Fruit fly (Drosophila melanogaster) whole organism, embryonic: Measurements from ENCODE around the gene Hrd3.

Experiments
- Ada2b ChIP-seq: fragments of 200-800 bp; sonication (Bioruptor generic); IDR thresholded peaks from 2 replicates; pipeline ENCODE4 v1.3.6; 2022; ENCODE audit warnings: missing biosample characterization, missing genetic modification characterization
- CG10321 ChIP-seq: fragments of 200-800 bp; sonication (Bioruptor generic); IDR thresholded peaks from 2 replicates; pipeline ENCODE4 v1.3.6; 2022; ENCODE audit warnings: missing biosample characterization, missing genetic modification characterization
- CG10654 ChIP-seq: fragments of 200-800 bp; sonication (Bioruptor generic); optimal IDR thresholded peaks from 2 replicates; lab custom pipeline; 2016; ENCODE audit warnings: missing biosample characterization, missing genetic modification characterization
- CG11247 ChIP-seq: fragments of 200-800 bp; sonication (Bioruptor generic); IDR thresholded peaks from 2 replicates; pipeline ENCODE4 v1.3.6; 2022; ENCODE audit warnings: missing biosample characterization, missing genetic modification characterization
- CG12391 ChIP-seq: fragments of 200-800 bp; sonication (Bioruptor generic); optimal IDR thresholded peaks from 3 replicates; lab custom pipeline; 2018; ENCODE audit warnings: missing biosample characterization, mild to moderate bottlenecking, missing genetic modification characterization, moderate library complexity
- CG12769 ChIP-seq: fragments of 200-800 bp; sonication (Bioruptor generic); optimal IDR thresholded peaks from 2 replicates; lab custom pipeline; 2019; ENCODE audit warnings: missing biosample characterization, mild to moderate bottlenecking, missing genetic modification characterization, moderate library complexity
- CG14965 ChIP-seq: fragments of 200-800 bp; sonication (Bioruptor generic); optimal IDR thresholded peaks from 2 replicates; lab custom pipeline; 2016; ENCODE audit warnings: missing biosample characterization, missing genetic modification characterization, borderline replicate concordance
- CG1647 ChIP-seq: fragments of 200-800 bp; sonication (Bioruptor generic); optimal IDR thresholded peaks from 3 replicates; lab custom pipeline; 2016; ENCODE audit warnings: missing biosample characterization, missing genetic modification characterization
- CG18764 ChIP-seq: fragments of 200-800 bp; sonication (Bioruptor generic); optimal IDR thresholded peaks from 3 replicates; lab custom pipeline; 2016; ENCODE audit warnings: missing biosample characterization, missing genetic modification characterization
- CG32772 ChIP-seq: fragments of 200-800 bp; sonication (Bioruptor generic); IDR thresholded peaks from 2 replicates; pipeline ENCODE4 v1.3.6; 2022; ENCODE audit warnings: missing biosample characterization, missing genetic modification characterization
- CG6175 ChIP-seq: fragments of 200-800 bp; sonication (Bioruptor generic); IDR thresholded peaks from 3 replicates; pipeline ENCODE4 v1.3.6; 2022; ENCODE audit warnings: missing biosample characterization, missing genetic modification characterization
- CG6813 ChIP-seq: fragments of 200-800 bp; sonication (Bioruptor generic); optimal IDR thresholded peaks from 2 replicates; lab custom pipeline; 2017; ENCODE audit warnings: missing biosample characterization, missing genetic modification characterization, mild to moderate bottlenecking, moderate library complexity, missing genetic modification reagents
- CG8924 ChIP-seq: fragments of 200-800 bp; optimal IDR thresholded peaks from 3 replicates; lab custom pipeline; 2019; ENCODE audit warnings: missing biosample characterization, mild to moderate bottlenecking, missing genetic modification characterization, moderate library complexity
- CoRest ChIP-seq: fragments of 200-800 bp; sonication (Bioruptor generic); optimal IDR thresholded peaks from 3 replicates; lab custom pipeline; 2018; ENCODE audit warnings: missing biosample characterization, mild to moderate bottlenecking, missing genetic modification characterization, moderate library complexity
- Dad ChIP-seq: fragments of 200-800 bp; sonication (Bioruptor generic); optimal IDR thresholded peaks from 3 replicates; lab custom pipeline; 2016; ENCODE audit warnings: missing biosample characterization, missing genetic modification characterization
- E2f2 ChIP-seq: fragments of 200-800 bp; sonication (Bioruptor generic); IDR thresholded peaks from 2 replicates; pipeline ENCODE4 v1.3.6; 2022; ENCODE audit warnings: missing biosample characterization, missing genetic modification characterization
- Ets97D ChIP-seq: fragments of 200-800 bp; sonication (Bioruptor generic); optimal IDR thresholded peaks from 3 replicates; lab custom pipeline; 2016; ENCODE audit warnings: missing biosample characterization, missing genetic modification characterization
- H15 ChIP-seq: fragments of 200-800 bp; sonication (Bioruptor generic); IDR thresholded peaks from 3 replicates; pipeline ENCODE4 v1.3.6; 2022; ENCODE audit warnings: missing biosample characterization, missing genetic modification characterization
- H2.0 ChIP-seq: fragments of 200-800 bp; sonication (Bioruptor generic); IDR thresholded peaks from 2 replicates; pipeline ENCODE4 v1.3.6; 2022; ENCODE audit warnings: missing biosample characterization, missing genetic modification characterization
- Hr3 ChIP-seq: fragments of 200-800 bp; sonication (Bioruptor generic); optimal IDR thresholded peaks from 3 replicates; lab custom pipeline; 2016; ENCODE audit warnings: missing biosample characterization, missing genetic modification characterization
- Hr39 ChIP-seq: fragments of >200 bp; optimal IDR thresholded peaks from 2 replicates; lab custom pipeline; 2017
- Lpt ChIP-seq: fragments of >200 bp; optimal IDR thresholded peaks from 2 replicates; lab custom pipeline; 2018; ENCODE audit warnings: missing biosample characterization, missing genetic modification characterization
- Max ChIP-seq: fragments of 200-800 bp; sonication (Bioruptor generic); optimal IDR thresholded peaks from 2 replicates; lab custom pipeline; 2016; ENCODE audit warnings: missing biosample characterization, mild to moderate bottlenecking, missing genetic modification characterization
- Oaz ChIP-seq: fragments of 200-800 bp; sonication (Bioruptor generic); IDR thresholded peaks from 2 replicates; pipeline ENCODE4 v1.3.6; 2022; ENCODE audit warnings: missing biosample characterization, missing genetic modification characterization
- Ptx1 ChIP-seq: fragments of 200-800 bp; sonication (Bioruptor generic); IDR thresholded peaks from 2 replicates; pipeline ENCODE4 v1.3.6; 2022; ENCODE audit warnings: missing biosample characterization, missing genetic modification characterization
- ash1 ChIP-seq: fragments of 200-800 bp; sonication (Bioruptor generic); optimal IDR thresholded peaks from 2 replicates; lab custom pipeline; 2018; ENCODE audit warnings: missing biosample characterization, mild to moderate bottlenecking, missing genetic modification characterization
- chif ChIP-seq, 2 experiments: fragments of 200-800 bp; sonication (Bioruptor generic); optimal IDR thresholded peaks; 3 replicates each; lab custom pipeline; 2016; ENCODE audit warnings: missing biosample characterization in 2 of 2, missing genetic modification characterization in 2 of 2
- cwo ChIP-seq: fragments of 200-800 bp; sonication (Bioruptor generic); optimal IDR thresholded peaks from 3 replicates; lab custom pipeline; 2017; ENCODE audit warnings: missing biosample characterization, missing genetic modification characterization, mild to moderate bottlenecking, moderate library complexity, missing genetic modification reagents
- exex ChIP-seq: fragments of 200-800 bp; sonication (Bioruptor generic); optimal IDR thresholded peaks from 4 replicates; lab custom pipeline; 2018; ENCODE audit warnings: missing biosample characterization, mild to moderate bottlenecking, missing genetic modification characterization, moderate library complexity
- fd96Cb ChIP-seq: fragments of 200-800 bp; sonication (Bioruptor generic); optimal IDR thresholded peaks from 2 replicates; lab custom pipeline; 2018; ENCODE audit warnings: missing biosample characterization, mild to moderate bottlenecking, missing genetic modification characterization, moderate library complexity
- gce ChIP-seq: fragments of 200-800 bp; sonication (Bioruptor generic); IDR thresholded peaks from 3 replicates; pipeline ENCODE4 v1.3.6; 2022; ENCODE audit warnings: missing biosample characterization, missing genetic modification characterization
- gcm ChIP-seq: fragments of 200-800 bp; sonication (Bioruptor generic); optimal IDR thresholded peaks from 2 replicates; lab custom pipeline; 2019; ENCODE audit warnings: missing biosample characterization, mild to moderate bottlenecking, missing genetic modification characterization, moderate library complexity
- gcm2 ChIP-seq: fragments of 200-800 bp; sonication (Bioruptor generic); optimal IDR thresholded peaks from 2 replicates; lab custom pipeline; 2016; ENCODE audit warnings: missing biosample characterization, missing genetic modification characterization
- gfzf ChIP-seq: fragments of 200-800 bp; sonication (Bioruptor generic); optimal IDR thresholded peaks from 2 replicates; lab custom pipeline; 2016; ENCODE audit warnings: missing biosample characterization, mild to moderate bottlenecking, missing genetic modification characterization, moderate library complexity
- grau ChIP-seq: fragments of 200-800 bp; optimal IDR thresholded peaks from 3 replicates; lab custom pipeline; 2019; ENCODE audit warnings: missing biosample characterization, mild to moderate bottlenecking, missing genetic modification characterization, moderate library complexity
- gt ChIP-seq: fragments of 200-800 bp; sonication (Bioruptor generic); IDR thresholded peaks from 2 replicates; pipeline ENCODE4 v1.3.6; 2022; ENCODE audit warnings: missing biosample characterization, missing genetic modification characterization
- hb ChIP-seq: fragments of 200-800 bp; sonication (Bioruptor generic); IDR thresholded peaks from 3 replicates; pipeline ENCODE4 v1.3.6; 2022; ENCODE audit warnings: missing biosample characterization, missing genetic modification characterization; ENCODE audit not compliant: partially characterized antibody
- her ChIP-seq: fragments of 200-800 bp; sonication (Bioruptor generic); optimal IDR thresholded peaks from 2 replicates; lab custom pipeline; 2016; ENCODE audit warnings: missing biosample characterization, missing genetic modification characterization
- kay ChIP-seq: fragments of 200-800 bp; sonication (Bioruptor generic); optimal IDR thresholded peaks from 2 replicates; lab custom pipeline; 2016; ENCODE audit warnings: missing biosample characterization, missing genetic modification characterization
- lilli ChIP-seq: fragments of 200-800 bp; sonication (Bioruptor generic); optimal IDR thresholded peaks from 3 replicates; lab custom pipeline; 2016; ENCODE audit warnings: missing biosample characterization, missing genetic modification characterization
- lov ChIP-seq, 2 experiments: fragments of 200-800 bp in 1 of 2; fragments of >200 bp in 1 of 2; sonication (Bioruptor generic) in 1 of 2; IDR thresholded peaks in 1 of 2; optimal IDR thresholded peaks in 1 of 2; 2 replicates in 1 of 2; 3 replicates in 1 of 2; pipeline versions ENCODE4 v1.3.6 to Lab custom; 2017 to 2022; ENCODE audit warnings: missing biosample characterization in 1 of 2, missing genetic modification characterization in 1 of 2
- mirr ChIP-seq: fragments of 200-800 bp; sonication (Bioruptor generic); optimal IDR thresholded peaks from 3 replicates; lab custom pipeline; 2018; ENCODE audit warnings: missing biosample characterization, mild to moderate bottlenecking, missing genetic modification characterization
- otp ChIP-seq: fragments of 200-800 bp; sonication (Bioruptor generic); IDR thresholded peaks from 3 replicates; pipeline ENCODE4, ENCODE4 v1.3.6; 2022; ENCODE audit warnings: missing biosample characterization, missing genetic modification characterization
- pnt ChIP-seq: fragments of 200-800 bp; sonication (Bioruptor generic); optimal IDR thresholded peaks from 3 replicates; lab custom pipeline; 2016; ENCODE audit warnings: missing biosample characterization, missing genetic modification characterization
- repo ChIP-seq: fragments of 200-800 bp; sonication (Bioruptor generic); optimal IDR thresholded peaks from 2 replicates; lab custom pipeline; 2016; ENCODE audit warnings: missing biosample characterization, missing genetic modification characterization
- shn ChIP-seq: fragments of 200-800 bp; sonication (Bioruptor generic); optimal IDR thresholded peaks from 3 replicates; lab custom pipeline; 2016; ENCODE audit warnings: missing biosample characterization, missing genetic modification characterization
- slbo ChIP-seq: fragments of 200-800 bp; sonication (Bioruptor generic); IDR thresholded peaks from 2 replicates; pipeline ENCODE4 v1.3.6; 2022; ENCODE audit warnings: missing biosample characterization, missing genetic modification characterization
- slp2 ChIP-seq: fragments of 200-800 bp; sonication (Bioruptor generic); optimal IDR thresholded peaks from 2 replicates; lab custom pipeline; 2016; ENCODE audit warnings: missing biosample characterization, missing genetic modification characterization
- tio ChIP-seq: fragments of 200-800 bp; sonication (Bioruptor generic); optimal IDR thresholded peaks from 2 replicates; lab custom pipeline; 2017; ENCODE audit warnings: missing biosample characterization, missing genetic modification characterization, inconsistent platforms
- trh ChIP-seq: fragments of 200-800 bp; sonication (Bioruptor generic); optimal IDR thresholded peaks from 2 replicates; lab custom pipeline; 2016; ENCODE audit warnings: missing biosample characterization, missing genetic modification characterization
- wdn ChIP-seq: fragments of 200-800 bp; sonication (Bioruptor generic); IDR thresholded peaks from 2 replicates; pipeline ENCODE4 v1.3.6; 2022; ENCODE audit warnings: missing biosample characterization, missing genetic modification characterization

Hrd3 gene

DNA sequence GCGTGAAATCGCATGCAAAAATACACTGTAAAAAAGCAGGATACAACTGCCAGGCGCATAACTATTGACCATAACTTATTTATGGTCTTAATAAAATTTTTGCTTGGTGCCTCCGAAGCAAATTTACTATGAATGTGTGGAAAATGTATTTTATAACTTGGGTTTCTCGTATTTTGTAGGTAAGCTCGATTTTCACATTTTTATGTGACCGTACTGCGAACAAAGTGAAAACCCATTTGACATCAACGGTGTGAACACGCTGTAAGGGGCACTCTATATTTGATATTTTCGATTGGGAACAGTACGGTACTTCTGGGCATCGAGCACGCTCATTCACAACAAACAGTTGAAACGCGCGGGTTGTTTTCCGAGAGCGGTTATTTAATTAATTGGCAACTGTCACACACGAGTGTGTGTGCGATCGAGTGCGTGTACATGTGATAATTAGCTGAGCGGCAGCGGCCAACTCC, 23.1 kb upstream of the Hrd3 start, which contains the start of the genes Nup98-96 and mbc (continued):
- TF ChIP-seq mirr, result peak; percentile 78
- no peak for TF ChIP-seq hb
- TF ChIP-seq CG11247, result peak; percentile 79
- TF ChIP-seq CG10321 (GFP tag; lab: Robert Waterston, UW), result 0 out of 2 replicates have a peak, but pooled peaks have one; percentile 9
- TF ChIP-seq H2.0 (GFP tag; lab: Robert Waterston, UW), result peak; percentile 85
- TF ChIP-seq E2f2 (GFP tag; lab: Robert Waterston, UW), result peak; percentile 63
- peak; percentile 47 for TF ChIP-seq CG14965 (GFP tag; lab: Kevin White, UChicago)
- peak; percentile 80 for TF ChIP-seq trh (GFP tag; lab: Kevin White, UChicago)
- TF ChIP-seq Hr39 (lab: Kevin White, UChicago), result no peak
- peak; percentile 48; the same call in 1 of the 3 replicates for TF ChIP-seq gce (GFP tag; lab: Robert Waterston, UW)
- peak; percentile 93 for TF ChIP-seq slbo
- TF ChIP-seq exex (tag; lab: Kevin White, UChicago), result peak; percentile 66
- TF ChIP-seq lov (optimal IDR thresholded peaks at IDR 0.05; lab: Kevin White, UChicago), result no peak
- 0 out of 3 replicates have a peak, but pooled peaks have one; percentile 66 for TF ChIP-seq lov (GFP tag; IDR thresholded peaks at IDR 0.05; lab: Robert Waterston, UW)
- TF ChIP-seq CG1647 (GFP tag; lab: Kevin White, UChicago), result peak; percentile 89
- TF ChIP-seq gcm, result peak; percentile 34
- TF ChIP-seq repo (GFP tag; lab: Kevin White, UChicago), result peak; percentile 81
- peak; percentile 43 for TF ChIP-seq cwo (GFP tag; lab: Kevin White, UChicago)
- peak; percentile 94 for TF ChIP-seq pnt (GFP tag; lab: Kevin White, UChicago)
- TF ChIP-seq Max, result peak; percentile 88
- TF ChIP-seq otp, result peak; percentile 81
- TF ChIP-seq lilli (GFP tag; lab: Kevin White, UChicago), result peak; percentile 94
- TF ChIP-seq kay (GFP tag; lab: Kevin White, UChicago), result peak; percentile 71
- peak; percentile 90 for TF ChIP-seq slp2 (GFP tag; lab: Kevin White, UChicago)
- peak; percentile 8 for TF ChIP-seq ash1 (GFP tag; lab: Kevin White, UChicago)
- TF ChIP-seq CG18764, result peak; percentile 73
- peak; percentile 85 for TF ChIP-seq Dad (GFP tag; lab: Kevin White, UChicago)
- no peak for TF ChIP-seq Lpt
- TF ChIP-seq gt (GFP tag; lab: Robert Waterston, UW), result peak; percentile 50
- peak; percentile 93 for TF ChIP-seq CoRest (tag; lab: Kevin White, UChicago)
- peak; percentile 43; the same call in 1 of the 3 replicates for TF ChIP-seq CG6175 (GFP tag; lab: Robert Waterston, UW)
- peak; percentile 86 for TF ChIP-seq gcm2 (GFP tag; lab: Kevin White, UChicago)
- TF ChIP-seq H15 (GFP tag; lab: Robert Waterston, UW), result peak; percentile 81
- peak; percentile 86 for TF ChIP-seq CG32772 (GFP tag; lab: Robert Waterston, UW)
- peak; percentile 99 for TF ChIP-seq gfzf (GFP tag; lab: Kevin White, UChicago)
- peak; percentile 78 for TF ChIP-seq Ada2b
- peak; percentile 91 for TF ChIP-seq CG12391 (tag; lab: Kevin White, UChicago)
- peak; percentile 78 for TF ChIP-seq fd96Cb (tag; lab: Kevin White, UChicago)
- TF ChIP-seq Ets97D, result peak; percentile 89
- peak; percentile 81 for TF ChIP-seq CG10654 (GFP tag; lab: Kevin White, UChicago)
- TF ChIP-seq shn, result peak; percentile 94
- peak; percentile 86 for TF ChIP-seq grau (tag; lab: Kevin White, UChicago)
- TF ChIP-seq Oaz (GFP tag; lab: Robert Waterston, UW), result peak; percentile 67; the same call in 1 of the 2 replicates
- TF ChIP-seq her, result peak; percentile 82
- no peak for TF ChIP-seq tio (GFP tag; lab: Kevin White, UChicago)
- peak; percentile 83 for TF ChIP-seq CG8924 (tag; lab: Kevin White, UChicago)
- peak; percentile 90 for TF ChIP-seq Hr3 (GFP tag; lab: Kevin White, UChicago)
- TF ChIP-seq CG12769 (tag; lab: Kevin White, UChicago), result peak; percentile 86
- TF ChIP-seq CG6813 (GFP tag; lab: Kevin White, UChicago), result peak; percentile 60
- peak; percentile 91 for TF ChIP-seq Ptx1
- peak; percentile 73 to 93 for TF ChIP-seq chif (GFP tag; optimal IDR thresholded peaks at IDR 0.05; lab: Kevin White, UChicago)
- peak; percentile 45; the same call in 1 of the 2 replicates for TF ChIP-seq wdn (GFP tag; lab: Robert Waterston, UW)
